Worm (Caenorhabditis elegans) whole organism, late embryonic: ENCODE measurements around the gene zhp-4.

ENCODE experiments used
- F13H6.1 ChIP-seq: sonication (generic microtip); optimal IDR thresholded peaks from 2 replicates; lab custom pipeline; 2016; ENCODE audit warnings: missing genetic modification characterization, missing compliant biosample characterization
- T23F11.4 ChIP-seq: fragments of 200-800 bp; sonication (Bioruptor generic); optimal IDR thresholded peaks from 2 replicates; lab custom pipeline; 2018; ENCODE audit warnings: mild to moderate bottlenecking, missing genetic modification characterization, missing compliant biosample characterization
- ceh-30 ChIP-seq: fragments of 150-350 bp; optimal IDR thresholded peaks from 2 replicates; lab custom pipeline; 2014; ENCODE audit warnings: missing biosample characterization, missing genetic modification characterization
- dve-1 ChIP-seq: sonication (generic microtip); optimal IDR thresholded peaks from 2 replicates; lab custom pipeline; 2017; ENCODE audit warnings: antibody characterized with exemption, mild to moderate bottlenecking, missing genetic modification characterization, missing compliant biosample characterization
- elt-2 ChIP-seq: sonication (generic microtip); optimal IDR thresholded peaks from 2 replicates; lab custom pipeline; 2016; ENCODE audit warnings: missing genetic modification reagents, missing genetic modification characterization, missing compliant biosample characterization
- eyg-1 ChIP-seq: sonication (generic microtip); optimal IDR thresholded peaks from 2 replicates; lab custom pipeline; 2016; ENCODE audit warnings: missing genotype, missing genetic modification characterization, missing compliant biosample characterization
- fkh-10 ChIP-seq: fragments of 150-350 bp; optimal IDR thresholded peaks from 2 replicates; lab custom pipeline; 2014; ENCODE audit warnings: missing biosample characterization, missing genetic modification reagents, missing genetic modification characterization
- hlh-13 ChIP-seq: fragments of 200-800 bp; sonication (Bioruptor generic); optimal IDR thresholded peaks from 2 replicates; lab custom pipeline; 2018; ENCODE audit warnings: mild to moderate bottlenecking, missing genetic modification characterization, missing compliant biosample characterization
- lin-11 ChIP-seq: fragments of 200-800 bp; sonication (Bioruptor generic); optimal IDR thresholded peaks from 2 replicates; lab custom pipeline; 2018; ENCODE audit warnings: mild to moderate bottlenecking, missing genetic modification characterization, missing compliant biosample characterization
- nhr-11 ChIP-seq: fragments of 150-350 bp; optimal IDR thresholded peaks from 2 replicates; lab custom pipeline; 2014; ENCODE audit warnings: missing biosample characterization, missing genetic modification characterization
- nhr-232 ChIP-seq: sonication (generic microtip); optimal IDR thresholded peaks from 2 replicates; lab custom pipeline; 2016; ENCODE audit warnings: missing genetic modification characterization, missing compliant biosample characterization
- pat-9 ChIP-seq: fragments of 200-800 bp; sonication (Bioruptor generic); optimal IDR thresholded peaks from 2 replicates; lab custom pipeline; 2018; ENCODE audit warnings: mild to moderate bottlenecking, missing genetic modification characterization, moderate library complexity, missing compliant biosample characterization
- unc-3 ChIP-seq, 2 experiments: fragments of 200-800 bp in 1 of 2; sonication (Bioruptor generic) in 1 of 2; sonication (generic microtip) in 1 of 2; conservative IDR thresholded peaks in 1 of 2; optimal IDR thresholded peaks in 1 of 2; 2 replicates each; pipeline versions ENCODE4 v1.3.6 to Lab custom; 2016 to 2022; ENCODE audit warnings: missing compliant biosample characterization in 2 of 2, missing genetic modification characterization in 2 of 2, missing genetic modification reagents in 1 of 2

DNA sequence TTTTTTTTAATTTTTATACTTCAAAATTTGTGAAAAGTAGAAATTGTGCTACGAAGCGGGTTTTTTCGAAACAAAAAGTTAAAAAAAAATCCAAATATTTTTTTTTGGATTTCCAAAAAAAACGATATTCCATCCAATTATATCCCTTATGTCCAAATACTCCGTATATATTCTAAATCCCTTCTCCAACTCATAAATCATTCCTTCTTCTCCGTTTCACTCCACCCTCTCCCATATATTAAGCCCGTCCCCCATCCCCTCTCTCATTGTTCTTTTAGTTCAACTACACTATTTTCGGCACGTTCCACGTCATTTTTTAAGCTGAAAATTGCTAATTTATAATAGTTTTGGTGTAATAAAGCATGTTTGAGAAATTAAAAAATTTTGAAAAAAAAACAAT lies 44.0 kb downstream of the zhp-4 start:
- TF ChIP-seq nhr-232 (tag; lab: Kevin White, UChicago), result no peak
- no peak for TF ChIP-seq F13H6.1 (tag; lab: Kevin White, UChicago)
- no peak for TF ChIP-seq ceh-30 (tag; lab: Kevin White, UChicago)
- no peak for TF ChIP-seq fkh-10 (GFP tag; lab: Kevin White, UChicago)
- no peak for TF ChIP-seq hlh-13 (GFP tag; lab: Kevin White, UChicago)
- TF ChIP-seq unc-3 (GFP tag; conservative IDR thresholded peaks at IDR 0.05; lab: Robert Waterston, UW), result no peak
- TF ChIP-seq unc-3 (tag; optimal IDR thresholded peaks at IDR 0.05; lab: Kevin White, UChicago), result no peak
- TF ChIP-seq pat-9 (tag; lab: Kevin White, UChicago), result no peak
- no peak for TF ChIP-seq eyg-1
- no peak for TF ChIP-seq nhr-11
- no peak for TF ChIP-seq T23F11.4
- TF ChIP-seq elt-2 (tag; lab: Kevin White, UChicago), result no peak
- no peak for TF ChIP-seq lin-11 (tag; lab: Kevin White, UChicago)
- TF ChIP-seq dve-1, result no peak
